Worm (Caenorhabditis elegans): ENCODE results near the gene pag-3.

Gene pag-3

ce11 chrX:14958401-14958800 lies 4.0 kb upstream of the pag-3 start:
- TF ChIP-seq ceh-82 (tag; optimal IDR thresholded peaks at IDR 0.05) (no peak), elt-2 (tag; optimal IDR thresholded peaks at IDR 0.05) (no peak), lin-15B (tag; optimal IDR thresholded peaks at IDR 0.05) (no peak), hmg-11 (tag; optimal IDR thresholded peaks at IDR 0.05) (no peak), daf-12 (tag; optimal IDR thresholded peaks at IDR 0.05) (no peak)

DNA sequence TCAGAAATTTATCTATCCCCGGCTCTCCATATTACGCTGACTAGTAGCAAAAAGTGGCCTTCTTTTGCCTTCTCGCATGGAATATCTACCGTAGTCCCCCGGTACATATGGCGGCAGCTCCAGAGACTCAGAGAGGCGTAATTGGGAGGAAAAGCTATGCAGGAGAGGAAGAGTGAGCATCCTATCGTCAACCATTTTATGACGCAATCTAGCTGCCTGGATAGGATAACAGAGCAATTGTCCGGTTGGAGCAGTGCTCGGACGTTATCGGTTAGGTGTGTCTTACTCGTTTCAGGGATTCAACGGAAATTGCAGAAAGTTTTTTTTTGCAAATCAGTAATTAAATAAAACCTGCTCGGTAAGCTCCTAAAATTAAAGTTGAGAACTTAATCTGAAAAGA lies 2.7 kb upstream of the pag-3 start:
- TF ChIP-seq ama-1 (optimal IDR thresholded peaks at IDR 0.05) (no peak), hmg-11 (tag; optimal IDR thresholded peaks at IDR 0.05) (no peak), nhr-76 (tag; optimal IDR thresholded peaks at IDR 0.05) (no peak), lsy-12 (tag; optimal IDR thresholded peaks at IDR 0.05) (no peak), egl-5 (tag; optimal IDR thresholded peaks at IDR 0.05) (no peak), pqm-1 (tag; optimal IDR thresholded peaks at IDR 0.05) (no peak), nhr-28 (tag; optimal IDR thresholded peaks at IDR 0.05) (no peak)

- TF ChIP-seq daf-12 (tag; optimal IDR thresholded peaks at IDR 0.05): no peak
- TF ChIP-seq pqm-1 (tag; optimal IDR thresholded peaks at IDR 0.05): no peak
- no peak for TF ChIP-seq unc-39 (tag; optimal IDR thresholded peaks at IDR 0.05)
- no peak for TF ChIP-seq egl-5 (tag; optimal IDR thresholded peaks at IDR 0.05)
- TF ChIP-seq mml-1 (tag; optimal IDR thresholded peaks at IDR 0.05): no peak
- no peak for TF ChIP-seq elt-3 (tag; optimal IDR thresholded peaks at IDR 0.05)
- TF ChIP-seq nhr-11 (tag; optimal IDR thresholded peaks at IDR 0.05): no peak
- TF ChIP-seq sea-2 (GFP tag; optimal IDR thresholded peaks at IDR 0.05): no peak
- no peak for TF ChIP-seq mdl-1 (tag; optimal IDR thresholded peaks at IDR 0.05)
- TF ChIP-seq R02D3.7 (tag; optimal IDR thresholded peaks at IDR 0.05): no peak
- TF ChIP-seq nhr-76 (tag; optimal IDR thresholded peaks at IDR 0.05): no peak
- TF ChIP-seq ceh-82 (tag; optimal IDR thresholded peaks at IDR 0.05): no peak
- TF ChIP-seq ztf-11 (tag; optimal IDR thresholded peaks at IDR 0.05): no peak
- TF ChIP-seq fos-1 (tag; optimal IDR thresholded peaks at IDR 0.05): no peak
- no peak for TF ChIP-seq ceh-28 (tag; optimal IDR thresholded peaks at IDR 0.05)
- TF ChIP-seq elt-1 (tag; optimal IDR thresholded peaks at IDR 0.05): no peak
- no peak for TF ChIP-seq nhr-28 (tag; optimal IDR thresholded peaks at IDR 0.05)
- TF ChIP-seq nhr-237 (tag; optimal IDR thresholded peaks at IDR 0.05): no peak
- no peak for TF ChIP-seq nfya-1 (tag; optimal IDR thresholded peaks at IDR 0.05; ENCODE audit: insufficient read depth)
- no peak for TF ChIP-seq fkh-10 (GFP tag; optimal IDR thresholded peaks at IDR 0.05)
Measured at ce11 chrX:14951797-14952196, 2.7 kb downstream of the pag-3 start.

ce11 chrX:14947355-14947668 lies 7.1 kb downstream of the pag-3 start:
- TF ChIP-seq lsy-12 (tag; optimal IDR thresholded peaks at IDR 0.05) (no peak), eor-1 (tag; optimal IDR thresholded peaks at IDR 0.05) (no peak), aly-2 (tag; optimal IDR thresholded peaks at IDR 0.05) (no peak), pha-4 (tag; optimal IDR thresholded peaks at IDR 0.05) (peak; percentile 3), elt-1 (tag; optimal IDR thresholded peaks at IDR 0.05) (no peak), nhr-23 (tag; optimal IDR thresholded peaks at IDR 0.05) (peak; percentile 76), ZK546.5 (tag; optimal IDR thresholded peaks at IDR 0.05) (no peak), tbx-2 (tag; optimal IDR thresholded peaks at IDR 0.05) (no peak)

DNA sequence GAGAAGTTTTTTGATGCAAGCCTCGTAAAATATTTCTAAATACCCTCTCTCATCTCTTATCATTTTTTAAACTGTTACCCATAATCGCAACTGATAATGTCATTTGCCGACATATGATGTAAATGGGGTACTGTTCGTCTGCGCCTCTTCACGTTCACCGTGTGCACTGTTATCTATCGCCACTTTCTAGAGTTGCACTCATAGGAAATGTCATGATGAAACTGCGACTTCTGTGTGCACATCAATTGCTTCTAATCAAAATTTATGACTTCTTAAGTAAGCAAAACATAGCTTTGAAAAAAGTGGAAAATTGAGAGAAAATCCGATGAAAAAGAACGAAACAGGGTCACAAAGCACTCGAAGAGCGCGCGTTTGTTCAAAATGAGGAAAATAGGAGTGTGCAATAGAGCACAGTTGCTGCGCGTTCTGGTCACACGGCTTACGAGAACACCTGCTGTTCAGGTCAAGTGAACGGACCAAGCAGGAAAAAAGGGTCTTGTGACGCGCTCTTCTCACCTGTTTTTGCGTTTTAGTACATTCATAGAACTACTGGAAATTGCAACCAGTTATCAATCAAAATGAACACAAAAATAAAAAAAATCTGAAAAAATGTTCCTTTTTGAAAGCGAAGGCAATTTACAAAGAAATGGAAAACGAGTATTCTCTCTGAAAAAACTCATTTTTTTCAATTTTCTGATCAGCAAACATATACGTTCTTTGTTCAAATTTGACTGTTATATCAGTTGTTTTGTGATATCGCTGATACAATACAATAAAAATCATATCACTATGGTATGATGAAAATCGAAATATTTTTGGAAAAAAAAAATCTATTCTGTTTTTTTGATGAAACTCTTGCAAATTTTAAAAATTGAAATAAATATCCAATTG lies 7.7 kb downstream of the pag-3 start:
- TF ChIP-seq lin-15B (tag; optimal IDR thresholded peaks at IDR 0.05): peak; percentile 77
- no peak for TF ChIP-seq aly-2 (tag; optimal IDR thresholded peaks at IDR 0.05)
- no peak for TF ChIP-seq fkh-2 (tag; optimal IDR thresholded peaks at IDR 0.05)
- TF ChIP-seq ceh-16 (tag; optimal IDR thresholded peaks at IDR 0.05): no peak
- no peak for TF ChIP-seq nhr-23 (tag; optimal IDR thresholded peaks at IDR 0.05)
- TF ChIP-seq nhr-67 (tag; optimal IDR thresholded peaks at IDR 0.05): no peak
- no peak for TF ChIP-seq ceh-28 (tag; optimal IDR thresholded peaks at IDR 0.05)
- TF ChIP-seq elt-3 (tag; optimal IDR thresholded peaks at IDR 0.05): no peak
- TF ChIP-seq nfya-1 (tag; optimal IDR thresholded peaks at IDR 0.05; ENCODE audit: insufficient read depth): peak; percentile 30
- no peak for TF ChIP-seq mml-1 (tag; optimal IDR thresholded peaks at IDR 0.05)
- TF ChIP-seq ceh-82 (tag; optimal IDR thresholded peaks at IDR 0.05): no peak
- no peak for TF ChIP-seq nhr-77 (tag; optimal IDR thresholded peaks at IDR 0.05)
- no peak for TF ChIP-seq lin-39 (tag; optimal IDR thresholded peaks at IDR 0.05)
- peak; percentile 45 for TF ChIP-seq pha-4 (tag; optimal IDR thresholded peaks at IDR 0.05)
- TF ChIP-seq mdl-1 (tag; optimal IDR thresholded peaks at IDR 0.05): no peak
- peak; percentile 2 for TF ChIP-seq snpc-4 (tag; optimal IDR thresholded peaks at IDR 0.05)
- peak; percentile 73 for TF ChIP-seq egl-5 (tag; optimal IDR thresholded peaks at IDR 0.05)
- TF ChIP-seq nhr-43 (tag; optimal IDR thresholded peaks at IDR 0.05; ENCODE audit: poor library complexity, severe bottlenecking): peak; percentile 20
- TF ChIP-seq jun-1 (tag; optimal IDR thresholded peaks at IDR 0.05): peak; percentile 52
- peak; percentile 94 for TF ChIP-seq pqm-1 (tag; optimal IDR thresholded peaks at IDR 0.05)
- no peak for TF ChIP-seq ceh-9 (tag; optimal IDR thresholded peaks at IDR 0.05)
- TF ChIP-seq lsy-12 (tag; optimal IDR thresholded peaks at IDR 0.05): no peak
- TF ChIP-seq ZK546.5 (tag; optimal IDR thresholded peaks at IDR 0.05): no peak
- peak; percentile 99 for TF ChIP-seq elt-2 (tag; optimal IDR thresholded peaks at IDR 0.05)
- no peak for TF ChIP-seq ztf-4 (tag; optimal IDR thresholded peaks at IDR 0.05)
- TF ChIP-seq nhr-28 (tag; optimal IDR thresholded peaks at IDR 0.05): no peak
